Fruit fly (Drosophila melanogaster): ENCODE measurements around the gene KdelR.

DNA sequence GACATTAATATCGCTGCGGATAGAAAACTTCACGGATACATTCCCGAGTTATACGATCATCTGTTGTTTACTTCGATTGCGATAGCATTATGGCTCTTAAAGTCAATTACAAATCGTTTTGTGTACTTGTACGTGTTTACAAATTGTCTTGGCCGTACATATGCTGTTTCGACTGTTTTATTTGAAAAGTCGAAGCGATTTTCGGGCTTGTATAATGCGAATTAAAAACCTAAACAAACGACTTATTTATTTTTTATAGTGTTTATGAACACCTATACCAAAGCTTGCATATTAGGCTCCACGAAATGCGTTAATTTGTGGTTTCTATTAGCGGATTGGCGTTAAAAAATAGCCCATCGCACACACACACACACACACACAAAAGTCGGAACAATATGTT lies 45.6 kb downstream of the KdelR start:
- TF ChIP-seq CG8478 (optimal IDR thresholded peaks at IDR 0.05): no peak
- TF ChIP-seq pan (optimal IDR thresholded peaks at IDR 0.05): no peak
- TF ChIP-seq psq (optimal IDR thresholded peaks at IDR 0.05): no peak
- TF ChIP-seq Dll (optimal IDR thresholded peaks at IDR 0.05): no peak
- no peak for TF ChIP-seq usp (GFP tag; optimal IDR thresholded peaks at IDR 0.05)
- no peak for TF ChIP-seq EcR (GFP tag; optimal IDR thresholded peaks at IDR 0.05)
